Worm (Caenorhabditis elegans) whole organism, young adult: ENCODE data around the gene let-4.

Experiments
- F10E7.11 ChIP-seq: sonication (generic microtip); optimal IDR thresholded peaks from 2 replicates; lab custom pipeline; 2017; ENCODE audit warnings: mild to moderate bottlenecking, missing genetic modification characterization, moderate library complexity, missing compliant biosample characterization
- ama-1 ChIP-seq, 3 experiments: fragments of 150-350 bp in 1 of 3; sonication (generic microtip) in 2 of 3; optimal IDR thresholded peaks; 2 replicates each; lab custom pipeline; 2014 to 2018; ENCODE audit warnings: missing biosample characterization in 2 of 3, missing genetic modification characterization in 2 of 3, missing genetic modification reagents in 2 of 3
- cebp-1 ChIP-seq, 2 experiments: fragments of 200-800 bp in 1 of 2; sonication (Bioruptor generic) in 1 of 2; sonication (generic microtip) in 1 of 2; IDR thresholded peaks in 1 of 2; optimal IDR thresholded peaks in 1 of 2; 2 replicates each; pipeline versions ENCODE4 v1.3.6 to Lab custom; 2017 to 2022; ENCODE audit warnings: missing compliant biosample characterization in 2 of 2, missing genetic modification characterization in 2 of 2, mild to moderate bottlenecking in 1 of 2, missing genetic modification reagents in 1 of 2, moderate library complexity in 1 of 2
- ets-4 ChIP-seq: fragments of 200-800 bp; sonication (Bioruptor generic); optimal IDR thresholded peaks from 2 replicates; lab custom pipeline; 2018; ENCODE audit warnings: mild to moderate bottlenecking, missing genetic modification characterization, missing compliant biosample characterization
- mes-4 ChIP-seq: sonication (generic microtip); optimal IDR thresholded peaks from 2 replicates; lab custom pipeline; 2016; ENCODE audit warnings: missing genotype, missing genetic modification characterization, missing compliant biosample characterization
- tbp1 ChIP-seq: fragments of 200-800 bp; sonication (Bioruptor generic); optimal IDR thresholded peaks from 2 replicates; lab custom pipeline; 2018; ENCODE audit warnings: mild to moderate bottlenecking, missing genetic modification characterization, missing compliant biosample characterization

ce11 chrX:14572419-14572818, 5.3 kb upstream of the let-4 start, which contains the start of gene lron-1:
- TF ChIP-seq tbp1 (GFP tag; lab: Kevin White, UChicago) (no peak), mes-4 (no peak), cebp-1 (GFP tag; IDR thresholded peaks at IDR 0.05; lab: Robert Waterston, UW) (no peak), cebp-1 (tag; optimal IDR thresholded peaks at IDR 0.05; lab: Kevin White, UChicago) (no peak), ama-1 (optimal IDR thresholded peaks at IDR 0.05; lab: Kevin White, UChicago) (no peak), ama-1 (GFP tag; optimal IDR thresholded peaks at IDR 0.05; lab: Kevin White, UChicago) (no peak), ets-4 (GFP tag; lab: Kevin White, UChicago) (no peak), F10E7.11 (tag; lab: Kevin White, UChicago) (no peak)
